Fruit fly (Drosophila melanogaster): ENCODE measurements around the gene Frq1.

Frq1 gene

DNA sequence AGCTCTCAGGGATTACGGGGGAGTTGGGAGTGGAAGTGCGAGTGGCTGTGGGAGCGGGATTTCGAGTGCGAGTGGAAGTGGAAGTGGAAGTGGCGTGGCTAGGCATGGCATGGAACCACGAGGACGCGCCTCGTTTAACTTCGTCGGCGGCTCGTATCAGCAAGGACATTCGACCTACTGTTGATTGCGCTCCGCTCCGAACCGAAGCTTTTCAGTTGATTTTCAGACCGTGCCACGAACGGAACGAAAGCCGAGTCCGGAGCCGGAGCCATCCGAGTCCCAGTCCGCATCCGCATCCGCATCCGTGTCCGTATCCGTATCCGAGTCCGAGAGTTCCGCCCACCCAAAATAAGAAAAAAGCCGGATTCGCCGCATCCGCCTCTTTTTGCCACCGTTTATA lies 30.8 kb downstream of the Frq1 start (continued):
- no peak for TF ChIP-seq CG17912 (GFP tag; optimal IDR thresholded peaks at IDR 0.05)
- TF ChIP-seq Aef1 (GFP tag; IDR thresholded peaks at IDR 0.05): no peak
- no peak for TF ChIP-seq CG18599 (GFP tag; optimal IDR thresholded peaks at IDR 0.05)
- no peak for TF ChIP-seq wor (GFP tag; IDR thresholded peaks at IDR 0.05)
- TF ChIP-seq gcm2 (GFP tag; optimal IDR thresholded peaks at IDR 0.05): no peak
- TF ChIP-seq wek (GFP tag; optimal IDR thresholded peaks at IDR 0.05): no peak
- TF ChIP-seq Deaf1 (tag; optimal IDR thresholded peaks at IDR 0.05): peak; percentile 90
- no peak for TF ChIP-seq ham (GFP tag; IDR thresholded peaks at IDR 0.05)

DNA sequence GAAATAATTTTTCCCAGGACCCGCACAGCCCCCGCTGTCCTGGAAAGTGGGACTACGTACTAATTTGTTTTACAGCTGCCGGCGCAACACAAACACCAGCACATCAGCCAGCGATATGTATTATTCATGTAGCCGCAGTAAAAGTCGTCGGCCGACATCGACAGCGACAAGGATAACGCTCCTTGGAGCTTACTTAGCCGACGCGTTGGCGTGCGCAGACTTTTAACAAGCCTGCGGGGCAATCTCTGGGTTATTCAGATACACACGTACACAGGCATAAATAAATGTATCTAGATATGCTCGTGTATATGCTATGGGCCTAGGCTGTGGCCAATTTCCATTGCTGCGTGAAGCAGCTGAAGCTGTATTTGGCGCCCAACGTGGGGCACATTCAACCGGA lies 42.5 kb downstream of the Frq1 start:
- TF ChIP-seq CG7839 (tag; optimal IDR thresholded peaks at IDR 0.05) (no peak), CG13894 (tag; optimal IDR thresholded peaks at IDR 0.05) (peak; percentile 93)

DNA sequence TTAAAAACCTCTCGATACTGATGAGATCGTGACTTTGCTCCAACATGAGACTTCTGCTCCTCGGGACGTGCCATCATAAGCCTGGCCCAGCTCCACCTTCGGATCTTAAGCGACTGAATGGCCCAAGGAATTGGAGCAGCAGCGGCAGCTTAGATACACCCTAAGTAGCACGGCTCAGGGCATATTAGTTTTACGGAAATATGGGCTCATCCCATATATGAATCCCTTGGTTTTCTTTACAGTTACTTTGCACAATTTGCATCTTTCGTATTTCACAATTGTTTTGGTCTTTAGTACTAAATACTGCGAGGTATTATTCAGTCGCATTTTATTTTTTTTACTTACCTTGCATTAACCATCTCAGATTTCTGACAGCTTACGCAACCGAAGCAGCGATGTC lies 49.9 kb downstream of the Frq1 start, which contains the start of gene Hesr:
TSS of gene Hesr (minus strand) at position 101 of the 400 bp plus-strand sequence.
- TF ChIP-seq Doc3 (GFP tag; IDR thresholded peaks at IDR 0.05; ENCODE audit: partially characterized antibody) (no peak), gem (tag; optimal IDR thresholded peaks at IDR 0.05) (peak; percentile 6), klu (GFP tag; IDR thresholded peaks at IDR 0.05) (no peak), ken (GFP tag; IDR thresholded peaks at IDR 0.05) (no peak), CG10959 (GFP tag; IDR thresholded peaks at IDR 0.05) (no peak), Hr39 (optimal IDR thresholded peaks at IDR 0.05) (no peak), CG2712 (tag; optimal IDR thresholded peaks at IDR 0.05) (no peak), crol (GFP tag; IDR thresholded peaks at IDR 0.05) (no peak), cwo (GFP tag; optimal IDR thresholded peaks at IDR 0.05) (no peak), sens (GFP tag) (peak; percentile 29), CG9797 (GFP tag; optimal IDR thresholded peaks at IDR 0.05) (no peak), odd (GFP tag; optimal IDR thresholded peaks at IDR 0.05) (no peak), prd (optimal IDR thresholded peaks at IDR 0.05) (no peak), prd (GFP tag; IDR thresholded peaks at IDR 0.05) (peak; percentile 30; the same call in 2 of the 3 replicates), yki (optimal IDR thresholded peaks at IDR 0.05) (no peak), Gsc (GFP tag; IDR thresholded peaks at IDR 0.05) (no peak), sqz (GFP tag; optimal IDR thresholded peaks at IDR 0.05) (no peak), chn (GFP tag; optimal IDR thresholded peaks at IDR 0.05) (no peak), insv (GFP tag; optimal IDR thresholded peaks at IDR 0.05) (no peak), Tbp (GFP tag; optimal IDR thresholded peaks at IDR 0.05) (no peak), CG34422 (GFP tag; IDR thresholded peaks at IDR 0.05) (0 out of 3 replicates have a peak, but pooled peaks have one; percentile 16), CG10543 (GFP tag; optimal IDR thresholded peaks at IDR 0.05) (no peak), MBD-R2 (GFP tag; IDR thresholded peaks at IDR 0.05) (no peak), CG4282 (GFP tag; optimal IDR thresholded peaks at IDR 0.05) (no peak), fd3F (GFP tag; optimal IDR thresholded peaks at IDR 0.05) (no peak)

DNA sequence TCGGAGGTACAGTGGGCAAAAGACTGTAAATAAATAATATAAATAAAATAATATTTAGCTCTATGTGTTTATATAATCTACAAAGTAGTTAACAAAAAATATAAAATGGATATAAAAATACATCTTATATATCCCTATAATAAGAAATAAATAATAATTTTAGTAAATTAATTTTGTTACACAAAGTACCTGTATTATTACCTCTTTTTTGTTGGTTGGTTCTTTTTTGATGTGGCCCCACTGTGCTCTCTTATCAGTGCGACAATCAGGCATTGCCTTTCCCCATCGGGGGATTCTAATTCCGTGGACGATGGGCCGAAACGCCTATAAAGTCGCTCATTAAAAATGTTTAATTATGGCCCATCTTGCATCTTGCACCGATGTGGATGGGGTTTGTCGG lies 52.4 kb downstream of the Frq1 start:
- peak; percentile 37 for TF ChIP-seq CG12391 (tag; optimal IDR thresholded peaks at IDR 0.05)
- TF ChIP-seq Hmr (GFP tag; optimal IDR thresholded peaks at IDR 0.05): no peak
- no peak for TF ChIP-seq eyg (GFP tag; optimal IDR thresholded peaks at IDR 0.05)
- no peak for TF ChIP-seq YL-1 (GFP tag; optimal IDR thresholded peaks at IDR 0.05)
- TF ChIP-seq Rx (GFP tag; IDR thresholded peaks at IDR 0.05): no peak
- no peak for TF ChIP-seq twi (tag; optimal IDR thresholded peaks at IDR 0.05)
- TF ChIP-seq CG17359 (tag; optimal IDR thresholded peaks at IDR 0.05): no peak
- TF ChIP-seq cg (GFP tag; optimal IDR thresholded peaks at IDR 0.05): no peak
- no peak for TF ChIP-seq C15 (GFP tag; IDR thresholded peaks at IDR 0.05)
- no peak for TF ChIP-seq seq (GFP tag; IDR thresholded peaks at IDR 0.05)
- TF ChIP-seq repo (GFP tag; optimal IDR thresholded peaks at IDR 0.05): no peak
- TF ChIP-seq CG17829 (tag; optimal IDR thresholded peaks at IDR 0.05): peak; percentile 46
- TF ChIP-seq CG43689 (GFP tag; IDR thresholded peaks at IDR 0.05): no peak
- TF ChIP-seq CG14441 (GFP tag; IDR thresholded peaks at IDR 0.05): no peak
- no peak for TF ChIP-seq CG13624 (GFP tag; optimal IDR thresholded peaks at IDR 0.05)
- TF ChIP-seq CG4854 (GFP tag; optimal IDR thresholded peaks at IDR 0.05): no peak

Data from whole organism, embryonic.